Worm (Caenorhabditis elegans) whole organism, midembryonic: ENCODE results near the gene C04E12.5.
"Not testable (repeated sequence)": the region's sequence is repeated elsewhere in the genome, so short reads cannot be mapped to it uniquely, and the experiment has no call there.

ENCODE experiments used
- T22C8.4 ChIP-seq: fragments of 200-800 bp; sonication (Bioruptor generic); IDR thresholded peaks from 2 replicates; pipeline ENCODE4 v1.3.6; 2022; ENCODE audit warnings: missing genetic modification characterization, missing compliant biosample characterization
- cog-1 ChIP-seq: sonication (generic microtip); optimal IDR thresholded peaks from 2 replicates; lab custom pipeline; 2016; ENCODE audit warnings: missing genetic modification characterization, missing compliant biosample characterization
- flt-1 ChIP-seq: fragments of 200-800 bp; sonication (Bioruptor generic); IDR thresholded peaks from 2 replicates; pipeline ENCODE4 v1.3.6; 2022; ENCODE audit warnings: missing genetic modification characterization, missing compliant biosample characterization
- klf-2 ChIP-seq: fragments of 200-800 bp; sonication (Bioruptor generic); conservative IDR thresholded peaks from 2 replicates; pipeline ENCODE4 v1.3.6; 2022; ENCODE audit warnings: missing genetic modification reagents, missing genetic modification characterization, missing compliant biosample characterization
- med-1 ChIP-seq: sonication (generic microtip); optimal IDR thresholded peaks from 2 replicates; lab custom pipeline; 2017; ENCODE audit warnings: missing genetic modification characterization, mild to moderate bottlenecking, missing compliant biosample characterization, antibody characterized with exemption, missing genetic modification reagents; ENCODE audit not compliant: insufficient read depth
- ref-1 ChIP-seq: fragments of 200-800 bp; sonication (Bioruptor generic); conservative IDR thresholded peaks from 2 replicates; pipeline ENCODE4 v1.3.6; 2022; ENCODE audit warnings: missing genetic modification reagents, missing genetic modification characterization, missing compliant biosample characterization
- tab-1 ChIP-seq: fragments of 200-800 bp; sonication (Bioruptor generic); IDR thresholded peaks from 2 replicates; pipeline ENCODE4 v1.3.6; 2022; ENCODE audit warnings: missing genetic modification characterization, missing compliant biosample characterization
- ztf-23 ChIP-seq: fragments of 200-800 bp; sonication (Bioruptor generic); IDR thresholded peaks from 2 replicates; pipeline ENCODE4 v1.3.6; 2022; ENCODE audit warnings: missing genetic modification reagents, missing genetic modification characterization, missing compliant biosample characterization
- ztf-29 ChIP-seq: fragments of 200-800 bp; sonication (Bioruptor generic); IDR thresholded peaks from 2 replicates; pipeline ENCODE4 v1.3.6; 2022; ENCODE audit warnings: missing genetic modification reagents, missing genetic modification characterization, missing compliant biosample characterization

The C04E12.5 gene

DNA sequence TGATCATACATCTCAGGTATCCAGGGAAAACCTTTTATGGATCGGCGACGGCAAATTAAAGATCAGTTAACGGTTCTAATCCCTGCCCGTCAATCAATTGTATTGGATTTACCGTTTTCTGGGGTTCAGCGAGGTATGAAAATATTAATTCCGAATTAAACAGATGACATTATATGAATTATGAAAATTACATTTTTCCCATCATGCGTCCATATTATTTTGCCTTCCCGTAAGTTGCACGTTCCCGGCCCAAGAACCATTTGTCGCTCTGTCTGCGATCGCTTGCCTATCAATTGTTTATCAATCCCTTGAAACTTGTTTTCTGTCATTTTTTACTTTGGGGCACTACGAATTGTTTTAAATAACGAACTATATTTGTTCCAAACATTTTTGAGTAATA lies 3.3 kb downstream of the C04E12.5 start:
- TF ChIP-seq ztf-29 = no peak
- no peak for TF ChIP-seq klf-2
- TF ChIP-seq ref-1 = no peak
- no peak for TF ChIP-seq tab-1 (GFP tag; lab: Robert Waterston, UW)
- TF ChIP-seq flt-1 (GFP tag; lab: Robert Waterston, UW) = no peak
- TF ChIP-seq med-1 (GFP tag; lab: Kevin White, UChicago) = no peak
- no peak for TF ChIP-seq cog-1
- TF ChIP-seq ztf-23 (GFP tag; lab: Robert Waterston, UW) = no peak
- TF ChIP-seq T22C8.4 (GFP tag; lab: Robert Waterston, UW) = no peak

- TF ChIP-seq ztf-23 (GFP tag; lab: Robert Waterston, UW) = no peak
These were observed 4.1 kb downstream of the C04E12.5 start, which contains the start of gene C04E12.4 for ce11 chrV:3362475-3362874. Gene C04E12.4, plus strand, starts transcription at chrV:3362775.

ce11 chrV:3367773-3368172 lies 9.4 kb downstream of the C04E12.5 start, which contains the start of gene C04E12.2:
Gene C04E12.2, plus strand, starts transcription at chrV:3368073.
- TF ChIP-seq ref-1; cog-1; tab-1 (GFP tag; lab: Robert Waterston, UW): not testable (repeated sequence)

- TF ChIP-seq ztf-23 (GFP tag; lab: Robert Waterston, UW) (no peak), med-1 (GFP tag; lab: Kevin White, UChicago) (no peak), cog-1 (no peak), ztf-29 (no peak), ref-1 (no peak), tab-1 (GFP tag; lab: Robert Waterston, UW) (no peak), T22C8.4 (GFP tag; lab: Robert Waterston, UW) (no peak), flt-1 (GFP tag; lab: Robert Waterston, UW) (no peak), klf-2 (no peak)
These were observed 14.3 kb downstream of the C04E12.5 start, which contains the start of gene srx-121 for ce11 chrV:3372673-3373072. Gene srx-121, minus strand, starts transcription at chrV:3372773.

DNA sequence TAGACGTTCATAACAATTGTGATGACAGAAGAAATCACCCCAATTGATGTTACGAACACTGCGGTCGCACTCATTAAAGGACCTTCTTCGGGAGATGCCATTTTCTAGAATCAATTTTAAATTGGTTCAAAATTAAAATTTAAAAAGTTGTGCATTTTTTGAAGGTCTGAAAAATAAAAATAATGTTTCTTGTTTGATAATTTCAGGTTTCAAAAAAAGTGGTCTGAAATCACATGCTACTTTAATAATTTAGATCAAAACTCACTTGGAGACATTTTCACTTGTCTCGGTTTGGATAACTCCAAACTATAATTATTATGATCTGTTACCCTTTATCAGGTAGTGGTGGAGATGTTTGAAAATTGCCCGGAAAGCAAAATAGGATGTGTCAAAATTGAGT lies 18.6 kb downstream of the C04E12.5 start, which contains the start of gene srbc-2:
Gene srbc-2, minus strand, starts transcription at position 101 of the 400 bp plus-strand sequence.
- no peak for TF ChIP-seq klf-2
- no peak for TF ChIP-seq ztf-29
- no peak for TF ChIP-seq flt-1 (GFP tag; lab: Robert Waterston, UW)
- TF ChIP-seq ztf-23 (GFP tag; lab: Robert Waterston, UW) = no peak
- TF ChIP-seq tab-1 (GFP tag; lab: Robert Waterston, UW) = no peak
- TF ChIP-seq med-1 (GFP tag; lab: Kevin White, UChicago) = no peak
- no peak for TF ChIP-seq T22C8.4 (GFP tag; lab: Robert Waterston, UW)
- no peak for TF ChIP-seq cog-1
- TF ChIP-seq ref-1 = no peak

ce11 chrV:3388299-3388698 lies 29.9 kb downstream of the C04E12.5 start:
- TF ChIP-seq ztf-29 = no peak
- TF ChIP-seq T22C8.4 (GFP tag; lab: Robert Waterston, UW) = no peak
- TF ChIP-seq tab-1 (GFP tag; lab: Robert Waterston, UW) = no peak

ce11 chrV:3391005-3391404 lies 32.6 kb downstream of the C04E12.5 start:
- TF ChIP-seq med-1 (GFP tag; lab: Kevin White, UChicago) = no peak
- no peak for TF ChIP-seq ztf-23 (GFP tag; lab: Robert Waterston, UW)
- TF ChIP-seq flt-1 (GFP tag; lab: Robert Waterston, UW) = no peak
- no peak for TF ChIP-seq tab-1 (GFP tag; lab: Robert Waterston, UW)

DNA sequence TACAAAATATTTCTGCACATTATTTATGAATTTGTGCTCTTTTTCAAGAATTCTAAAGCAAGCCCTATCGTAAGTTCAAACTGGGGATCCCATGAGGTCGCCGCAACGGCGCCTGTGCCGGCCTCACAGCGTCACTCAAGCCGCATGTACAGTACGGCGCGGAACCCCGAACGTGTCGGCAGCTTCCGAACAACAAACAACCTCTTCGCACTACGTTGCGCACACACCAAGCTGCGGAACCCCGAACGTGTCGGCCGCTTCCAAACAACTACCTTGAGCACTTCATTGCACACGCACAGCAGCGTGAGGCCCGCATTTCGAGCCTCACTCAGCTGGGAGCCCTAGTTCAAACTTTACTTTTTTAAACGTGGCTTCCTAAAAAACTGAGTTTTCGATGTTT lies 35.7 kb downstream of the C04E12.5 start:
- no peak for TF ChIP-seq tab-1 (GFP tag; lab: Robert Waterston, UW)
- no peak for TF ChIP-seq med-1 (GFP tag; lab: Kevin White, UChicago)
- no peak for TF ChIP-seq T22C8.4 (GFP tag; lab: Robert Waterston, UW)
- TF ChIP-seq flt-1 (GFP tag; lab: Robert Waterston, UW) = no peak
- no peak for TF ChIP-seq ref-1
- TF ChIP-seq cog-1 = no peak
- no peak for TF ChIP-seq ztf-29
- no peak for TF ChIP-seq klf-2
- no peak for TF ChIP-seq ztf-23 (GFP tag; lab: Robert Waterston, UW)

ce11 chrV:3394694-3395240 lies 36.4 kb downstream of the C04E12.5 start, which contains the start of gene T20D4.15:
Gene T20D4.15, minus strand, starts transcription at chrV:3394744.
- TF ChIP-seq tab-1 (GFP tag; lab: Robert Waterston, UW) (no peak), med-1 (GFP tag; lab: Kevin White, UChicago) (no peak), ztf-29 (no peak), T22C8.4 (GFP tag; lab: Robert Waterston, UW) (no peak), flt-1 (GFP tag; lab: Robert Waterston, UW) (no peak), klf-2 (no peak)

- TF ChIP-seq klf-2; ztf-23 (GFP tag; lab: Robert Waterston, UW); ref-1: not testable (repeated sequence)
These were observed 38.4 kb downstream of the C04E12.5 start, which contains the start of gene T20D4.12 for ce11 chrV:3396765-3397164. Gene T20D4.12, plus strand, starts transcription at chrV:3397065.

ce11 chrV:3398314-3398713 lies 39.9 kb downstream of the C04E12.5 start, which contains the start of gene T20D4.11:
Gene T20D4.11, plus strand, starts transcription at chrV:3398690.
- TF ChIP-seq med-1 (GFP tag; lab: Kevin White, UChicago) (no peak), flt-1 (GFP tag; lab: Robert Waterston, UW) (no peak), cog-1 (no peak), ztf-29 (no peak), T22C8.4 (GFP tag; lab: Robert Waterston, UW) (no peak), ref-1 (no peak), tab-1 (GFP tag; lab: Robert Waterston, UW) (no peak), ztf-23 (GFP tag; lab: Robert Waterston, UW) (no peak), klf-2 (no peak)
